Fruit fly (Drosophila melanogaster): ENCODE results near the gene HIP.

Gene HIP

dm6 chrX:3768202-3768601 lies 30.7 kb upstream of the HIP start (continued):
- TF ChIP-seq sc (optimal IDR thresholded peaks at IDR 0.05) (no peak), sc (GFP tag; optimal IDR thresholded peaks at IDR 0.05) (peak; percentile 14), z (GFP tag; IDR thresholded peaks at IDR 0.05) (no peak), CG30020 (tag; optimal IDR thresholded peaks at IDR 0.05) (no peak), fru (optimal IDR thresholded peaks at IDR 0.05) (no peak), row (GFP tag; IDR thresholded peaks at IDR 0.05) (peak; percentile 53), CG7271 (tag; optimal IDR thresholded peaks at IDR 0.05) (no peak), CG10654 (GFP tag; optimal IDR thresholded peaks at IDR 0.05) (no peak), CG14965 (GFP tag; optimal IDR thresholded peaks at IDR 0.05; ENCODE audit: borderline replicate concordance) (no peak), CG10274 (GFP tag; optimal IDR thresholded peaks at IDR 0.05) (no peak), ci (GFP tag; IDR thresholded peaks at IDR 0.05) (no peak), CG7556 (GFP tag; optimal IDR thresholded peaks at IDR 0.05) (peak; percentile 16), CG3847 (GFP tag; IDR thresholded peaks at IDR 0.05) (no peak), Bgb (GFP tag; IDR thresholded peaks at IDR 0.05; ENCODE audit: partially characterized antibody) (no peak), fd64A (GFP tag; optimal IDR thresholded peaks at IDR 0.05) (no peak), toy (GFP tag; IDR thresholded peaks at IDR 0.05) (no peak), lov (optimal IDR thresholded peaks at IDR 0.05) (no peak), lov (GFP tag; IDR thresholded peaks at IDR 0.05) (no peak), Hey (tag; optimal IDR thresholded peaks at IDR 0.05) (no peak), dm (GFP tag; optimal IDR thresholded peaks at IDR 0.05) (no peak), D19A (tag; optimal IDR thresholded peaks at IDR 0.05) (peak; percentile 10), run (tag; optimal IDR thresholded peaks at IDR 0.05) (no peak), cg (GFP tag; optimal IDR thresholded peaks at IDR 0.05) (no peak), zfh2 (GFP tag; optimal IDR thresholded peaks at IDR 0.05) (no peak), CG6254 (GFP tag; optimal IDR thresholded peaks at IDR 0.05) (no peak), lilli (GFP tag; optimal IDR thresholded peaks at IDR 0.05) (peak; percentile 32), dimm (GFP tag; IDR thresholded peaks at IDR 0.05) (no peak), wek (GFP tag; optimal IDR thresholded peaks at IDR 0.05) (no peak), ham (GFP tag; IDR thresholded peaks at IDR 0.05) (no peak), gcm (GFP tag; optimal IDR thresholded peaks at IDR 0.05) (no peak), CG34422 (GFP tag; IDR thresholded peaks at IDR 0.05) (no peak), CG16813 (GFP tag; IDR thresholded peaks at IDR 0.05; ENCODE audit: partially characterized antibody) (no peak), Hsf (GFP tag; optimal IDR thresholded peaks at IDR 0.05) (no peak), gce (GFP tag; IDR thresholded peaks at IDR 0.05) (no peak), CG14050 (GFP tag; IDR thresholded peaks at IDR 0.05) (no peak), CG1647 (GFP tag; optimal IDR thresholded peaks at IDR 0.05) (no peak), H15 (GFP tag; IDR thresholded peaks at IDR 0.05) (peak; percentile 23; the same call in 1 of the 3 replicates), sens-2 (GFP tag; IDR thresholded peaks at IDR 0.05) (no peak), CG9215 (GFP tag; IDR thresholded peaks at IDR 0.05) (no peak), hbn (GFP tag; IDR thresholded peaks at IDR 0.05; ENCODE audit: partially characterized antibody) (no peak), ems (GFP tag; optimal IDR thresholded peaks at IDR 0.05) (no peak), CG1603 (tag; optimal IDR thresholded peaks at IDR 0.05) (no peak), Hmx (GFP tag; optimal IDR thresholded peaks at IDR 0.05) (no peak), Hr51 (GFP tag; optimal IDR thresholded peaks at IDR 0.05) (peak in 1 of 2 experiments; percentile 42), sima (GFP tag; optimal IDR thresholded peaks at IDR 0.05) (no peak), sob (GFP tag; IDR thresholded peaks at IDR 0.05) (no peak; the same call in 1 of the 2 replicates), da (GFP tag; optimal IDR thresholded peaks at IDR 0.05) (no peak), pum (GFP tag; optimal IDR thresholded peaks at IDR 0.05) (no peak), H2.0 (GFP tag; IDR thresholded peaks at IDR 0.05) (no peak), Sry-δ (GFP tag; optimal IDR thresholded peaks at IDR 0.05) (no peak), Ada2b (GFP tag; IDR thresholded peaks at IDR 0.05) (no peak), Mrtf (GFP tag; IDR thresholded peaks at IDR 0.05) (0 out of 3 replicates have a peak, but pooled peaks have one; percentile 32), org-1 (GFP tag; optimal IDR thresholded peaks at IDR 0.05) (peak; percentile 4)
